Worm (Caenorhabditis elegans) whole organism, midembryonic: ENCODE data around the gene F40G12.4.
"Not testable (repeated sequence)": the region's sequence is repeated elsewhere in the genome, so short reads cannot be mapped to it uniquely, and the experiment has no call there.

Experiments used
- T22C8.4 ChIP-seq: fragments of 200-800 bp; sonication (Bioruptor generic); IDR thresholded peaks from 2 replicates; pipeline ENCODE4 v1.3.6; 2022; ENCODE audit warnings: missing genetic modification characterization, missing compliant biosample characterization
- cog-1 ChIP-seq: sonication (generic microtip); optimal IDR thresholded peaks from 2 replicates; lab custom pipeline; 2016; ENCODE audit warnings: missing genetic modification characterization, missing compliant biosample characterization
- flt-1 ChIP-seq: fragments of 200-800 bp; sonication (Bioruptor generic); IDR thresholded peaks from 2 replicates; pipeline ENCODE4 v1.3.6; 2022; ENCODE audit warnings: missing genetic modification characterization, missing compliant biosample characterization
- klf-2 ChIP-seq: fragments of 200-800 bp; sonication (Bioruptor generic); conservative IDR thresholded peaks from 2 replicates; pipeline ENCODE4 v1.3.6; 2022; ENCODE audit warnings: missing genetic modification reagents, missing genetic modification characterization, missing compliant biosample characterization
- med-1 ChIP-seq: sonication (generic microtip); optimal IDR thresholded peaks from 2 replicates; lab custom pipeline; 2017; ENCODE audit warnings: missing genetic modification characterization, mild to moderate bottlenecking, missing compliant biosample characterization, antibody characterized with exemption, missing genetic modification reagents; ENCODE audit not compliant: insufficient read depth
- ref-1 ChIP-seq: fragments of 200-800 bp; sonication (Bioruptor generic); conservative IDR thresholded peaks from 2 replicates; pipeline ENCODE4 v1.3.6; 2022; ENCODE audit warnings: missing genetic modification reagents, missing genetic modification characterization, missing compliant biosample characterization
- tab-1 ChIP-seq: fragments of 200-800 bp; sonication (Bioruptor generic); IDR thresholded peaks from 2 replicates; pipeline ENCODE4 v1.3.6; 2022; ENCODE audit warnings: missing genetic modification characterization, missing compliant biosample characterization
- ztf-23 ChIP-seq: fragments of 200-800 bp; sonication (Bioruptor generic); IDR thresholded peaks from 2 replicates; pipeline ENCODE4 v1.3.6; 2022; ENCODE audit warnings: missing genetic modification reagents, missing genetic modification characterization, missing compliant biosample characterization
- ztf-29 ChIP-seq: fragments of 200-800 bp; sonication (Bioruptor generic); IDR thresholded peaks from 2 replicates; pipeline ENCODE4 v1.3.6; 2022; ENCODE audit warnings: missing genetic modification reagents, missing genetic modification characterization, missing compliant biosample characterization

F40G12.4 gene

DNA sequence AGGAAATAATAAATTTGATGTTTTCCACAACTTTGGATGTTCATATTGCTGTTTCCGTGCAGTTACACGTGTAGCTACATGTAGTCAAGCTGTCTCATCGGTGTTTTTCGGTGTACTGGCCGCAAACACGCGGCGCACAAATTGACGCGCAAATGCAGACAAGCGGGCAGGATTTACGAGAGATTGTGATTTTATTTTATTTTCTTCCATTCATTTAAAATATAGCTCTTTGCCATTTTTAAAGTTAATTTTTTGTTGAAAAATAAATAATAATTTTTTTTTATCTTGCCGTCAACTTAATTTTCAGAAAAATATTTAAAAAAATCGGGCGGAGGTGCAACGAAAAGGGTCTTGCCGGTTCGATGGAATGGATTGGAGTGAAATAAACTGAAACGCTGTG, 5.8 kb upstream of the F40G12.4 start, which contains the start of gene F40G12.7:
TSS of gene F40G12.7 (plus strand) at position 301 of the 400 bp plus-strand sequence.
- TF ChIP-seq flt-1, ztf-29, tab-1 (GFP tag; lab: Robert Waterston, UW): not testable (repeated sequence)

DNA sequence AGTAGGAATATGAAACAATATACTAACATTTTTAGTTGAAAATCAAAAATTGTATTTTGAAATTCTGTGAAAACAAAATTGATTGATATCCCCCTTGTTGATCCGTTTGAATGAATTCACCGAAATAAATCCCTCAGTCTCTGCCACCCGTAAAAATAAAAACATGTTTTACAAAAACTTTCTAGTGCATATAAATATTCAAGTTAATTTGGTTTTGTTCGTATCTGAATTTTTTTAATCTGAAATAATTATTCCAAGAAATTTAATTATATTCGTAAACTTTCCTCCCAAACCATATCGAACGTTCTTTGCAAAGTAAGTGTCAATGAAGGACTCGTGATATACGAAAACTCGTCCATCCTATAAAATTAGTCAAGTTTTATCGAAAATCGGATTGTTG, 4.5 kb upstream of the F40G12.4 start, which contains the start of gene F40G12.6:
TSS of gene F40G12.6 (minus strand) at position 101 of the 400 bp plus-strand sequence.
- TF ChIP-seq klf-2 (no peak), flt-1 (GFP tag; lab: Robert Waterston, UW) (no peak), ztf-29 (GFP tag; lab: Robert Waterston, UW) (no peak), T22C8.4 (GFP tag; lab: Robert Waterston, UW) (no peak), ref-1 (no peak), med-1 (GFP tag; lab: Kevin White, UChicago) (no peak), ztf-23 (GFP tag; lab: Robert Waterston, UW) (no peak), cog-1 (tag; lab: Kevin White, UChicago) (no peak)

DNA sequence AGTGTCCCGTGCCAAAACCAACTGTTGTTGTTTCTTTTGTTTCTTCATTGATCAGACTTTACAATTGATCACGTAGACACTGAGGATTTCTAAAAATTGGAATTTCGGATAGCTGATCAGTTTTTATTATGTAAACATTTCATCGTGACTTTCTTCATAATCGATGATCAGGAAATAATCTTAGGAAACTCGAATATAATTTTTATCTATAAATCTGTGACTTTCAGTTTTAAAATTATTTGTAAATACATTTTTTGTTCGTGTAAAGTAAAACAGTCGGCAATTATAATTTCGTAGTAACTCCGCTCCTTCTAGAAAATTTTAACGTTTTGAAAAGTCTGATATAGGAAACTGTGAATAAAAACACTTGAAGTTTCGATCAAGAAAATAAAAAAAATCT, 2.2 kb upstream of the F40G12.4 start, which contains the start of gene F40G12.5:
TSS of gene F40G12.5 (minus strand) at position 101 of the 400 bp plus-strand sequence.
- TF ChIP-seq T22C8.4 (GFP tag; lab: Robert Waterston, UW) (no peak), cog-1 (tag; lab: Kevin White, UChicago) (no peak), klf-2 (no peak), tab-1 (GFP tag; lab: Robert Waterston, UW) (no peak), flt-1 (GFP tag; lab: Robert Waterston, UW) (no peak)

DNA sequence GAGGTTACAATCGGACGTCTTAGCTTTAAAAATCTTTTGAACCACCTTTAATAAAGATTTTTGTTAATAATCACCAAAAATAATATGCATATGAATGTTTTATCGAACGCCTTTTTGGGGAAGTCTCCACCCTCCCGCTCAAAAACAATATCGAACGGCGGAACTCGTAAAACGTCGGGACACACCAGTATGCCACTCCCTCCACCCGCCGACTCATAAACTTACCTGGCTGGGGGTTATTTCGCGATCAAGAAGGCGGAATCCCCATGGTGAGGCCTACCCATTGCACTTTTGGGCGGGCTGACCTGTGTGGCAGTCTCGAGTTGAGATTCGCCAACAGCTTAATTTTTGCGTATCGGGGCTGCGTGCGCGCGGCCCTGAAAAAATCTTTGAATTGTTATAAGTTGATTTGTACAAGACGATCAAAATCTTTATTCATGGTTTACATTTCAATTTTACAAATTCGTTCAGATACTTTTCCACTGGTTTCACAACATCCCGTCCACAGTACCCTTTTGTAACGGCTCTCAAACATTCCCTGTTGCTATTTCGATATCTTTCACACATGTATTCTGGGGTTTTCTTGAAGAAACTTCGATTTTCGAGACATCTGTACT, 1.1 kb downstream of the F40G12.4 start:
- TF ChIP-seq klf-2 (no peak), ztf-29 (GFP tag; lab: Robert Waterston, UW) (no peak), tab-1 (GFP tag; lab: Robert Waterston, UW) (no peak), cog-1 (tag; lab: Kevin White, UChicago) (no peak), med-1 (GFP tag; lab: Kevin White, UChicago) (no peak), T22C8.4 (GFP tag; lab: Robert Waterston, UW) (no peak)

DNA sequence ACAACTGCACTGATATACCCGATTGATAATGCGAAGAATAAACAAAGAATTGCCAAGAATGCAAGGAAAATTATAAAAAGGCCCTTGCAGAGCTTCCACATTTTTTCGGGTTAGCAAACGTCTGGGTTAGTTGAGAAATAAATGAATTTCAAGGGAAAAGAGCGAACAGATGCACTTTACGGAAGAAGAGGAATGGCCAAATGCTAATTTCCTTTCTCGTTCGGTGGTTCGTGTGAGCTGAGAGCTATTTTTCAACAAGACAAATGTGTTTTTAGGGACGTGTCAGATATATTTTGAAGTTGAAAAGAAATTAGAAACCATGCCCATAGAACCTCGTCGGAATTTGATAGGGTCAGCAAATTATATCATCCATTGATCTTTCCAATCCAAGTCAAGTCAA, 7.7 kb downstream of the F40G12.4 start, which contains the start of gene F40G12.2:
TSS of gene F40G12.2 (minus strand) at position 101 of the 400 bp plus-strand sequence.
- TF ChIP-seq flt-1 (GFP tag; lab: Robert Waterston, UW), result no peak
- TF ChIP-seq med-1 (GFP tag; lab: Kevin White, UChicago), result no peak
- TF ChIP-seq ref-1, result no peak
- TF ChIP-seq klf-2, result no peak
- TF ChIP-seq T22C8.4 (GFP tag; lab: Robert Waterston, UW), result no peak
- no peak for TF ChIP-seq ztf-23 (GFP tag; lab: Robert Waterston, UW)
- no peak for TF ChIP-seq ztf-29 (GFP tag; lab: Robert Waterston, UW)
- no peak for TF ChIP-seq tab-1 (GFP tag; lab: Robert Waterston, UW)
- TF ChIP-seq cog-1 (tag; lab: Kevin White, UChicago), result no peak

DNA sequence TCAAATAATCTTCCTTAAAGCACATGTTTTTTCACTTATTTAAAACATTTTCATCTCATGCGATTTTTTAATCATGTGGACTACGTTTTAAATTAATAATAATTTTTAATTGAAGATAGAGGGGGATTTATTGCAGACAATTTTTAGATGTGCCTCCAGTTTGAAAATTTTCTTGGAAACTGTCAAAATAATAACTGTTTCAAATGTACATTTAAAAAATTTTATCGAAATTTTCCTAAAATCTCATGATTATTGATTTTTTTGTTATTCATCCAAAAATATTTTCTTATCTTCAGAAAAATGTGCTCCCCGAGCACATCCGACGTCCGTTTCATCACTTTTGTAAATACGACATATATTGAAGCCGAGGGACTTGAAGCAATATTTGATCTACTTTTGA, 11.7 kb downstream of the F40G12.4 start, which contains the start of gene sre-8:
TSS of gene sre-8 (plus strand) at position 301 of the 400 bp plus-strand sequence.
- TF ChIP-seq flt-1 (GFP tag; lab: Robert Waterston, UW), result no peak
- TF ChIP-seq ztf-29 (GFP tag; lab: Robert Waterston, UW), result no peak
- no peak for TF ChIP-seq ztf-23 (GFP tag; lab: Robert Waterston, UW)
- TF ChIP-seq tab-1 (GFP tag; lab: Robert Waterston, UW), result no peak
- no peak for TF ChIP-seq T22C8.4 (GFP tag; lab: Robert Waterston, UW)
- TF ChIP-seq cog-1 (tag; lab: Kevin White, UChicago), result no peak
- no peak for TF ChIP-seq klf-2
- no peak for TF ChIP-seq ref-1
- no peak for TF ChIP-seq med-1 (GFP tag; lab: Kevin White, UChicago)

DNA sequence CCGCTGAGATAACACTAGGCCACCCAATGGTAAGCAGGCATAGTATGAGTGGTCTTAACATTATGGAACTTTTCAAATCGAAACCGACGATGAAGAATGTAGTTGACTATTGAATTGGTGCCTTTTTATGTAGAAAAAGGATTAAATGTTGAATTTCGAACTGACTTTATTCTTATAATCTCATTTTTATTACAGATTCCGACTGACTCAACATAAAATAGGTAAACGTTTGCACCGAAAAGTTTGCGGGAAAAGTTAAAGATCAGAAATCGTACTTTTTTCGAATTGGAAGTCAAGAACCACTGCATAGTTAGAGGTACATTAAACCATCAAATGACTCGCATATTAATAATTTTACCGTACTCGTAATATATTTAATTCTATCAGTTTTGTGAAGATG, 14.3 kb downstream of the F40G12.4 start, which contains the start of gene K02E11.7:
TSS of gene K02E11.7 (minus strand) at position 101 of the 400 bp plus-strand sequence.
- TF ChIP-seq flt-1 (GFP tag; lab: Robert Waterston, UW), result no peak
- no peak for TF ChIP-seq klf-2
- TF ChIP-seq ztf-23 (GFP tag; lab: Robert Waterston, UW), result no peak
- no peak for TF ChIP-seq T22C8.4 (GFP tag; lab: Robert Waterston, UW)
- no peak for TF ChIP-seq tab-1 (GFP tag; lab: Robert Waterston, UW)
- no peak for TF ChIP-seq med-1 (GFP tag; lab: Kevin White, UChicago)
- no peak for TF ChIP-seq cog-1 (tag; lab: Kevin White, UChicago)

DNA sequence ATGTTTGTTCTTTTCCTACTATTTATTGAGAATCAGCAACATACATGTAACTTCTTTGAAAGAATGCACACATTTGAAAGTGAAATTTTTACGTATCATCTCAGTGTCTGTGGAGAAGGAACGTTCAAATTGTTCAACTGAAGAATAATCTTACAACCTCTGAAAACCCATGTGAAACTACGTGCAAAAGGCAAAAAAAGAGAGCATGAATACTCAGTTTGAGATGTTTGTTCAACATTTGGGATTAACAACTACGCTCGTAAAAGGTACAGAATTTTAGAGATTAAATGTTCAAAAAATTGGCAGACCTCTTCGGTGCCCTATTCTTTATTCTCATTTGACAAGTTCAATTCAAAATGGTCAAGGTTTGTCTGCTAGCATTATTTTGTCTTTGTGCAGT, 16.5 kb downstream of the F40G12.4 start, which contains the start of gene K02E11.5:
TSS of gene K02E11.5 (plus strand) at position 301 of the 400 bp plus-strand sequence.
- TF ChIP-seq ztf-23 (GFP tag; lab: Robert Waterston, UW) (no peak), T22C8.4 (GFP tag; lab: Robert Waterston, UW) (no peak), ref-1 (no peak)

DNA sequence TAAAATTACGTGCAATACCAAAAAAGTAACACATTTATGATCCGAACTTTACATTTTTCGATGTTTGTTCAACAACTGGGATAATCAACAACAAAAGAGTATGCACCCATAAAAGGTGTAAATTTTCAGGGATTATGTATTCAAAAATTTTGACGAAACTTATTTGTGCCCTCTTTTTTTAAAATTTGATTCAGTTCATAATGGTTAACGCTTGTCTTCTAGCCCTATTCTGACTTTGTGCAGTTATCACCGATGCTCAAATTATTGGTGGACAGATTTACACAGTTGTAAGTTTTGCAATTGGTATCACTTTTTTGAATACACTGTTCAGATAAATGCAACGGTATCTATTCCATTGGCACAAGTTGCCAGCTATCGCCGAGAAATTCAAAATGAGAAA, 19.9 kb downstream of the F40G12.4 start, which contains the start of gene K02E11.6:
TSS of gene K02E11.6 (plus strand) at position 149 of the 400 bp plus-strand sequence.
- TF ChIP-seq T22C8.4 (GFP tag; lab: Robert Waterston, UW) (no peak), ref-1 (no peak)

DNA sequence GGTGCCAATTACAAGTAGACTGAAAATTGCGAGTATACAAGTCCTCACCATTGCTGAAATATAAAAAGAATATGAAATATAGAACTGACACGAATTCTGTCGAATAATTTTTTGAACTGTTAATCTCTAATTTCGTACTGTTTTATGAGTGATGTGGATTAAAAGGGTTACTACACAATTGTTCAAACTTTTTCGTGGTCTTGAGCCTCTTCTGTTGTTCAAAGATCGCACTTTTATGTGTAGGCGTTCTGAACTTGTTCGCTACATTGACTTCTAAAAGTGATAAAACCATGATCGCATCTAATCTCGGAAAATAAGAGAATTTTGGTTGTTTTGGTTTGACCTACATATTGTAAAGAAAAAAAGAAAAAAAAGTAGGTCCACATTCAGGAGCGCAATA, 20.5 kb downstream of the F40G12.4 start, which contains the start of gene K02E11.4:
TSS of gene K02E11.4 (minus strand) at position 101 of the 400 bp plus-strand sequence.
- no peak for TF ChIP-seq ref-1
- TF ChIP-seq tab-1 (GFP tag; lab: Robert Waterston, UW), result no peak
- TF ChIP-seq T22C8.4 (GFP tag; lab: Robert Waterston, UW), result no peak
- TF ChIP-seq flt-1 (GFP tag; lab: Robert Waterston, UW), result no peak
- TF ChIP-seq ztf-23 (GFP tag; lab: Robert Waterston, UW), result no peak
- TF ChIP-seq med-1 (GFP tag; lab: Kevin White, UChicago), result no peak
- TF ChIP-seq cog-1 (tag; lab: Kevin White, UChicago), result no peak
- no peak for TF ChIP-seq ztf-29 (GFP tag; lab: Robert Waterston, UW)
- TF ChIP-seq klf-2, result no peak
